Worm (Caenorhabditis elegans): Measurements from ENCODE around the gene K08F4.12.

DNA sequence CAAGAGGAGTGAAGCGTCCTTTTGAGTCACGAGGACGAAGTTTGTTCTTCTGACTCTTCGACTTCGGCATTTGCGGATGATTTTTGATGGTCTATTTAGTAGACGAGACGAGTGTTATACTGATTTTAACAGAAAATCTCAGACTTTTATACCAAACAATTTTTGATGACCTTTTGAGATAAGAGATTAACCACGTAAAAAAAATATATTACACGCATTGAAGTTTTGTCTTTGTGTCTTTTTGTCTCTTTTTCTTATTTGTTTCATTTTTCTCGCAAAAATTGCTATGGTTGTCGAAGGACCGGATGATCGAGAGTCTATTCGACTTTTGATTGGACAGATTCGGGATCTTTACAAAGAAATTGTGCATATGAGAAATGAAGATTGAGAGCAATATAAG lies 26.5 kb upstream of the K08F4.12 start, which contains the start of gene spch-1:
- no peak for TF ChIP-seq unc-55 (GFP tag; optimal IDR thresholded peaks at IDR 0.05)
- no peak for TF ChIP-seq ceh-82 (tag; optimal IDR thresholded peaks at IDR 0.05)
- TF ChIP-seq F13H6.1 (tag; optimal IDR thresholded peaks at IDR 0.05) = no peak
- TF ChIP-seq aly-2 (tag; optimal IDR thresholded peaks at IDR 0.05) = no peak
- no peak for TF ChIP-seq lin-11 (tag; optimal IDR thresholded peaks at IDR 0.05)
- TF ChIP-seq unc-39 (tag; optimal IDR thresholded peaks at IDR 0.05) = no peak
- TF ChIP-seq alr-1 (tag; optimal IDR thresholded peaks at IDR 0.05) = no peak
- TF ChIP-seq ama-1 (optimal IDR thresholded peaks at IDR 0.05) = no peak
- no peak for TF ChIP-seq nhr-12 (tag; optimal IDR thresholded peaks at IDR 0.05)
- no peak for TF ChIP-seq egl-27 (tag; optimal IDR thresholded peaks at IDR 0.05)
- TF ChIP-seq nhr-11 (tag; optimal IDR thresholded peaks at IDR 0.05) = no peak
- TF ChIP-seq fos-1 (tag; optimal IDR thresholded peaks at IDR 0.05) = no peak
- TF ChIP-seq nhr-23 (tag; optimal IDR thresholded peaks at IDR 0.05) = no peak
- TF ChIP-seq unc-62 (GFP tag; optimal IDR thresholded peaks at IDR 0.05) = no peak

Data from whole organism, L2 larva.